Worm (Caenorhabditis elegans) whole organism, mixed stage, embryonic: ENCODE data around the gene srx-14.

Experiments used
- blmp-1 ChIP-seq: fragments of 150-350 bp; optimal IDR thresholded peaks from 2 replicates; lab custom pipeline; 2014; ENCODE audit warnings: missing biosample characterization, missing genetic modification characterization
- ces-1 ChIP-seq: fragments of 150-350 bp; optimal IDR thresholded peaks from 2 replicates; lab custom pipeline; 2014; ENCODE audit warnings: missing biosample characterization, missing genetic modification reagents, missing genetic modification characterization
- elt-3 ChIP-seq: fragments of 150-350 bp; optimal IDR thresholded peaks from 2 replicates; lab custom pipeline; 2014; ENCODE audit warnings: missing biosample characterization, missing genetic modification characterization
- lin-13 ChIP-seq: fragments of 150-350 bp; optimal IDR thresholded peaks from 2 replicates; lab custom pipeline; 2014; ENCODE audit warnings: missing biosample characterization, missing genetic modification characterization
- lsy-2 ChIP-seq: fragments of 150-350 bp; optimal IDR thresholded peaks from 2 replicates; lab custom pipeline; 2014; ENCODE audit warnings: missing biosample characterization, missing genetic modification characterization
- mep-1 ChIP-seq: fragments of 150-350 bp; optimal IDR thresholded peaks from 2 replicates; lab custom pipeline; 2017; ENCODE audit warnings: missing biosample characterization, missing genetic modification reagents, missing genetic modification characterization, inconsistent platforms
- nhr-12 ChIP-seq: fragments of 150-350 bp; optimal IDR thresholded peaks from 2 replicates; lab custom pipeline; 2014; ENCODE audit warnings: missing biosample characterization, missing genetic modification characterization
- nhr-237 ChIP-seq: fragments of 150-350 bp; optimal IDR thresholded peaks from 2 replicates; lab custom pipeline; 2014; ENCODE audit warnings: missing biosample characterization, missing genetic modification characterization
- nhr-28 ChIP-seq: fragments of 150-350 bp; optimal IDR thresholded peaks from 2 replicates; lab custom pipeline; 2014; ENCODE audit warnings: missing biosample characterization, missing genetic modification characterization
- sem-2 ChIP-seq: fragments of 200-800 bp; sonication (Bioruptor generic); optimal IDR thresholded peaks from 2 replicates; lab custom pipeline; 2018; ENCODE audit warnings: mild to moderate bottlenecking, missing genetic modification characterization, missing compliant biosample characterization
- snpc-4 ChIP-seq: fragments of 150-350 bp; optimal IDR thresholded peaks from 2 replicates; lab custom pipeline; 2014; ENCODE audit warnings: missing biosample characterization, missing genetic modification characterization
- sptf-1 ChIP-seq: sonication (generic microtip); optimal IDR thresholded peaks from 2 replicates; lab custom pipeline; 2017; ENCODE audit warnings: mild to moderate bottlenecking, missing genetic modification characterization, moderate library complexity, missing compliant biosample characterization
- unc-120 ChIP-seq: sonication (generic microtip); optimal IDR thresholded peaks from 2 replicates; lab custom pipeline; 2017; ENCODE audit warnings: missing genetic modification characterization, missing compliant biosample characterization; ENCODE audit not compliant: poor library complexity, severe bottlenecking
- ztf-11 ChIP-seq: fragments of 150-350 bp; optimal IDR thresholded peaks from 2 replicates; lab custom pipeline; 2014; ENCODE audit warnings: missing biosample characterization, missing genetic modification characterization

DNA sequence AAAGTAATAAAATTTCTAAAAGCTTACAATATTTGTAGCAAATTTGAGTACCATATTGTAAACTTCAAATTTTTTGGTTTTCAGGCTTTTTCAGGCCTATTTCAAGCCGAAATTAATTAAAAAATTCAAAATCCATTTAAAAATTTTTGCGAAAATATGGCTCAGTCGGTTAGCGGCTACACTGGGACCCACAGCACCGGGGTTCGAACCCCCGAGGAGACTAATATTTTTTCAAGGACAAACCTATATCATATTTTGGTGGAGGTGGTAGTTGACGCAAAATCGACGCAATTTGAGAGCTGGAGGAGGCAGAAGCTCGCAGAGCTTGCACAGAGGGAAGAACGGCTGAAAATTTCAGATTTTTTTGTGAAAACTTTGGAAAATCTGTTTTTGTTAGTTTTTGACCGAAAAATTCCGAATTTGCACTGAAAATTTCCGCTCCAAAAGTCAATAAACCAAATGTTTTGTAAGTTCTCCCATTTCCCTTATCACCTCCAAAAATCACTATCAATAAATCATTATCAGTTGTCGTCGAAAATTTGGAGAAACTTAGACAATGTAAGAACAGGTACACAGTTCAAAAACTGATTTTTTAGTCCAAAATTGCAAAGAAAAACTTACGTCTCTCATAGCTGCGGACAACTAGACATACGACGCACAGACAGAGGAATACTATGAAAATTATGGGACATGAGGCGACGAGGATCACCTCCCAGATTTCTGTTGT is 35.0 kb upstream of the srx-14 start:
- TF ChIP-seq lsy-2 (tag; lab: Kevin White, UChicago): no peak
- no peak for TF ChIP-seq sem-2 (GFP tag; lab: Kevin White, UChicago)
- no peak for TF ChIP-seq snpc-4 (tag; lab: Kevin White, UChicago)
- TF ChIP-seq sptf-1 (tag; lab: Kevin White, UChicago): no peak
- TF ChIP-seq elt-3: no peak
- TF ChIP-seq nhr-237 (tag; lab: Kevin White, UChicago): no peak
- TF ChIP-seq blmp-1 (tag; lab: Kevin White, UChicago): no peak
- TF ChIP-seq mep-1: no peak
- TF ChIP-seq ces-1: no peak
- no peak for TF ChIP-seq nhr-28
- no peak for TF ChIP-seq lin-13 (tag; lab: Kevin White, UChicago)
- no peak for TF ChIP-seq ztf-11 (tag; lab: Kevin White, UChicago)
- TF ChIP-seq nhr-12 (tag; lab: Kevin White, UChicago): no peak
- no peak for TF ChIP-seq unc-120 (tag; lab: Kevin White, UChicago)
